Worm (Caenorhabditis elegans): Measurements from ENCODE around the gene wdr-31.

ce11 chrII:2690080-2690479, 45.0 kb downstream of the wdr-31 start, which contains the start of gene nspf-3:
- TF ChIP-seq nhr-23 (tag; optimal IDR thresholded peaks at IDR 0.05) (no peak), nhr-12 (tag; optimal IDR thresholded peaks at IDR 0.05) (no peak), mab-5 (tag; optimal IDR thresholded peaks at IDR 0.05) (no peak)

All from whole organism, L2 larva.